Fruit fly (Drosophila melanogaster) whole organism, embryonic: ENCODE data around the gene Gycalpha99B.
A peak's percentile ranks its signal among the peaks of the same experiment; 100 is the strongest.

Experiments
- CG11504 ChIP-seq: fragments of 200-800 bp; sonication (Bioruptor generic); optimal IDR thresholded peaks from 3 replicates; lab custom pipeline; 2019; ENCODE audit warnings: missing biosample characterization, mild to moderate bottlenecking, missing genetic modification characterization, moderate library complexity
- CG12071 ChIP-seq: fragments of 200-800 bp; sonication (Bioruptor generic); optimal IDR thresholded peaks from 3 replicates; lab custom pipeline; 2018; ENCODE audit warnings: missing biosample characterization, mild to moderate bottlenecking, missing genetic modification characterization
- CG12769 ChIP-seq: fragments of 200-800 bp; sonication (Bioruptor generic); optimal IDR thresholded peaks from 2 replicates; lab custom pipeline; 2019; ENCODE audit warnings: missing biosample characterization, mild to moderate bottlenecking, missing genetic modification characterization, moderate library complexity
- CG1603 ChIP-seq: fragments of 200-800 bp; sonication (Bioruptor generic); optimal IDR thresholded peaks from 2 replicates; lab custom pipeline; 2019; ENCODE audit warnings: missing biosample characterization, mild to moderate bottlenecking, missing genetic modification characterization, moderate library complexity
- CG2712 ChIP-seq: fragments of 200-800 bp; optimal IDR thresholded peaks from 3 replicates; lab custom pipeline; 2019; ENCODE audit warnings: missing biosample characterization, mild to moderate bottlenecking, missing genetic modification characterization, moderate library complexity
- CG34422 ChIP-seq: fragments of 200-800 bp; sonication (Bioruptor generic); IDR thresholded peaks from 3 replicates; pipeline ENCODE4 v1.3.6; 2022; ENCODE audit warnings: missing biosample characterization, missing genetic modification characterization
- CG4404 ChIP-seq: fragments of 200-800 bp; sonication (Bioruptor generic); IDR thresholded peaks from 2 replicates; pipeline ENCODE4 v1.3.6; 2022; ENCODE audit warnings: missing biosample characterization, missing genetic modification characterization
- CG4617 ChIP-seq: fragments of 200-800 bp; sonication (Bioruptor generic); optimal IDR thresholded peaks from 3 replicates; lab custom pipeline; 2016; ENCODE audit warnings: missing biosample characterization, missing genetic modification characterization, borderline replicate concordance
- CG5953 ChIP-seq: fragments of 200-800 bp; sonication (Bioruptor generic); IDR thresholded peaks from 2 replicates; pipeline ENCODE4 v1.3.6; 2022; ENCODE audit warnings: missing biosample characterization, missing genetic modification characterization
- CG6765 ChIP-seq: fragments of 200-800 bp; sonication (Bioruptor generic); optimal IDR thresholded peaks from 3 replicates; lab custom pipeline; 2017; ENCODE audit warnings: missing biosample characterization, mild to moderate bottlenecking, missing genetic modification characterization
- CG7372 ChIP-seq: fragments of 200-800 bp; sonication (Bioruptor generic); IDR thresholded peaks from 2 replicates; pipeline ENCODE4 v1.3.6; 2022; ENCODE audit warnings: missing biosample characterization, missing genetic modification characterization
- CG8281 ChIP-seq: fragments of 200-800 bp; sonication (Bioruptor generic); optimal IDR thresholded peaks from 2 replicates; lab custom pipeline; 2018; ENCODE audit warnings: missing biosample characterization, mild to moderate bottlenecking, missing genetic modification characterization, moderate library complexity
- CG9727 ChIP-seq: fragments of 200-800 bp; sonication (Bioruptor generic); optimal IDR thresholded peaks from 3 replicates; lab custom pipeline; 2017; ENCODE audit warnings: missing biosample characterization, mild to moderate bottlenecking, missing genetic modification characterization
- CTCF ChIP-seq: fragments of 200-800 bp; sonication (Bioruptor generic); optimal IDR thresholded peaks from 2 replicates; lab custom pipeline; 2017; ENCODE audit warnings: missing biosample characterization, mild to moderate bottlenecking, missing genetic modification characterization, moderate library complexity
- Chrac-16 ChIP-seq: fragments of 200-800 bp; sonication (Bioruptor generic); optimal IDR thresholded peaks from 3 replicates; lab custom pipeline; 2016; ENCODE audit warnings: missing biosample characterization, missing genetic modification characterization
- Dfd ChIP-seq, 2 experiments: fragments of >200 bp; optimal IDR thresholded peaks; 2 replicates each; lab custom pipeline; 2017; ENCODE audit warnings: missing biosample characterization in 2 of 2, missing genetic modification characterization in 2 of 2
- Dip2 ChIP-seq: fragments of 200-800 bp; sonication (Bioruptor generic); IDR thresholded peaks from 2 replicates; pipeline ENCODE4 v1.3.6; 2022; ENCODE audit warnings: missing biosample characterization, missing genetic modification characterization
- HLH3B ChIP-seq: fragments of 200-800 bp; sonication (Bioruptor generic); IDR thresholded peaks from 2 replicates; pipeline ENCODE4 v1.3.6; 2022; ENCODE audit warnings: missing biosample characterization, missing genetic modification characterization
- Hr51 ChIP-seq, 2 experiments: fragments of 200-800 bp; sonication (Bioruptor generic); optimal IDR thresholded peaks; 2 replicates in 1 of 2; 3 replicates in 1 of 2; lab custom pipeline; 2016 to 2018; ENCODE audit warnings: missing biosample characterization in 2 of 2, missing genetic modification characterization in 2 of 2, mild to moderate bottlenecking in 1 of 2, moderate library complexity in 1 of 2
- Max ChIP-seq: fragments of 200-800 bp; sonication (Bioruptor generic); optimal IDR thresholded peaks from 2 replicates; lab custom pipeline; 2016; ENCODE audit warnings: missing biosample characterization, mild to moderate bottlenecking, missing genetic modification characterization
- NK7.1 ChIP-seq: fragments of 200-800 bp; sonication (Bioruptor generic); optimal IDR thresholded peaks from 3 replicates; lab custom pipeline; 2016; ENCODE audit warnings: missing biosample characterization, missing genetic modification characterization
- Neu2 ChIP-seq: fragments of 200-800 bp; sonication (Bioruptor generic); optimal IDR thresholded peaks from 3 replicates; lab custom pipeline; 2016; ENCODE audit warnings: missing biosample characterization, missing genetic modification characterization, borderline replicate concordance
- Nf-YB ChIP-seq: fragments of 200-800 bp; sonication (Bioruptor generic); optimal IDR thresholded peaks from 3 replicates; lab custom pipeline; 2019; ENCODE audit warnings: missing biosample characterization, mild to moderate bottlenecking, missing genetic modification characterization, moderate library complexity
- Scr ChIP-seq: fragments of 200-800 bp; sonication (Bioruptor generic); IDR thresholded peaks from 2 replicates; pipeline ENCODE4 v1.3.6; 2022; ENCODE audit warnings: missing biosample characterization, missing genetic modification characterization; ENCODE audit not compliant: partially characterized antibody
- Xbp1 ChIP-seq: fragments of 200-800 bp; sonication (Bioruptor generic); optimal IDR thresholded peaks from 3 replicates; lab custom pipeline; 2016; ENCODE audit warnings: missing biosample characterization, mild to moderate bottlenecking, missing genetic modification characterization
- al ChIP-seq: fragments of 200-800 bp; sonication (Bioruptor generic); IDR thresholded peaks from 2 replicates; pipeline ENCODE4 v1.3.6; 2022; ENCODE audit warnings: missing biosample characterization, missing genetic modification characterization
- az2 ChIP-seq: fragments of 200-800 bp; sonication (Bioruptor generic); optimal IDR thresholded peaks from 3 replicates; lab custom pipeline; 2016; ENCODE audit warnings: missing biosample characterization, missing genetic modification characterization
- br ChIP-seq: fragments of >200 bp; optimal IDR thresholded peaks from 2 replicates; lab custom pipeline; 2017
- btn ChIP-seq: fragments of 200-800 bp; sonication (Bioruptor generic); optimal IDR thresholded peaks from 2 replicates; lab custom pipeline; 2016; ENCODE audit warnings: missing biosample characterization, missing genetic modification characterization
- cad ChIP-seq: fragments of >200 bp; optimal IDR thresholded peaks from 2 replicates; lab custom pipeline; 2017; ENCODE audit warnings: missing biosample characterization, missing genetic modification characterization
- chinmo ChIP-seq: fragments of 200-800 bp; sonication (Bioruptor generic); IDR thresholded peaks from 4 replicates; pipeline ENCODE4 v1.3.6; 2022; ENCODE audit warnings: missing biosample characterization, missing genetic modification characterization; ENCODE audit not compliant: partially characterized antibody
- dm ChIP-seq: fragments of 200-800 bp; sonication (Bioruptor generic); optimal IDR thresholded peaks from 3 replicates; lab custom pipeline; 2016; ENCODE audit warnings: missing biosample characterization, missing genetic modification characterization
- dpn ChIP-seq, 2 experiments: fragments of 200-800 bp; sonication (Bioruptor generic); optimal IDR thresholded peaks; 3 replicates each; lab custom pipeline; 2016; ENCODE audit warnings: missing biosample characterization in 2 of 2, missing genetic modification characterization in 2 of 2
- fd102C ChIP-seq: fragments of 200-800 bp; sonication (Bioruptor generic); optimal IDR thresholded peaks from 2 replicates; lab custom pipeline; 2018; ENCODE audit warnings: missing biosample characterization, mild to moderate bottlenecking, missing genetic modification characterization, moderate library complexity
- fd3F ChIP-seq: fragments of 200-800 bp; sonication (Bioruptor generic); optimal IDR thresholded peaks from 2 replicates; lab custom pipeline; 2018; ENCODE audit warnings: missing biosample characterization, mild to moderate bottlenecking, missing genetic modification characterization, moderate library complexity
- gcm ChIP-seq: fragments of 200-800 bp; sonication (Bioruptor generic); optimal IDR thresholded peaks from 2 replicates; lab custom pipeline; 2019; ENCODE audit warnings: missing biosample characterization, mild to moderate bottlenecking, missing genetic modification characterization, moderate library complexity
- jigr1 ChIP-seq: fragments of 200-800 bp; sonication (Bioruptor generic); IDR thresholded peaks from 3 replicates; pipeline ENCODE4 v1.3.6; 2022; ENCODE audit warnings: missing biosample characterization, missing genetic modification characterization
- jing ChIP-seq: fragments of 200-800 bp; sonication (Bioruptor generic); optimal IDR thresholded peaks from 2 replicates; lab custom pipeline; 2018; ENCODE audit warnings: missing biosample characterization, mild to moderate bottlenecking, missing genetic modification characterization
- kay ChIP-seq: fragments of 200-800 bp; sonication (Bioruptor generic); optimal IDR thresholded peaks from 2 replicates; lab custom pipeline; 2016; ENCODE audit warnings: missing biosample characterization, missing genetic modification characterization
- lov ChIP-seq, 2 experiments: fragments of 200-800 bp in 1 of 2; fragments of >200 bp in 1 of 2; sonication (Bioruptor generic) in 1 of 2; IDR thresholded peaks in 1 of 2; optimal IDR thresholded peaks in 1 of 2; 2 replicates in 1 of 2; 3 replicates in 1 of 2; pipeline versions ENCODE4 v1.3.6 to Lab custom; 2017 to 2022; ENCODE audit warnings: missing biosample characterization in 1 of 2, missing genetic modification characterization in 1 of 2
- prd ChIP-seq, 3 experiments: fragments of >200 bp in 2 of 3; fragments of 200-800 bp in 1 of 3; sonication (Bioruptor generic) in 1 of 3; optimal IDR thresholded peaks in 2 of 3; IDR thresholded peaks in 1 of 3; 2 replicates in 2 of 3; 3 replicates in 1 of 3; pipeline versions ENCODE4 v1.3.6 to Lab custom; 2017 to 2022; ENCODE audit warnings: missing biosample characterization in 1 of 3, missing genetic modification characterization in 1 of 3
- pzg ChIP-seq: fragments of 200-800 bp; sonication (Bioruptor generic); optimal IDR thresholded peaks from 3 replicates; lab custom pipeline; 2018; ENCODE audit warnings: missing biosample characterization, mild to moderate bottlenecking, missing genetic modification characterization, moderate library complexity
- sima ChIP-seq: fragments of 200-800 bp; sonication (Bioruptor generic); optimal IDR thresholded peaks from 2 replicates; lab custom pipeline; 2016; ENCODE audit warnings: missing biosample characterization, missing genetic modification characterization
- ssp ChIP-seq: fragments of 200-800 bp; sonication (Bioruptor generic); IDR thresholded peaks from 2 replicates; pipeline ENCODE4 v1.3.6; 2022; ENCODE audit warnings: missing biosample characterization, missing genetic modification characterization
- sug ChIP-seq: fragments of 200-800 bp; optimal IDR thresholded peaks from 2 replicates; lab custom pipeline; 2019; ENCODE audit warnings: missing biosample characterization, mild to moderate bottlenecking, missing genetic modification characterization, moderate library complexity
- trem ChIP-seq: fragments of 200-800 bp; optimal IDR thresholded peaks from 3 replicates; lab custom pipeline; 2019; ENCODE audit warnings: missing biosample characterization, mild to moderate bottlenecking, missing genetic modification characterization, moderate library complexity
- unpg ChIP-seq: fragments of 200-800 bp; sonication (Bioruptor generic); optimal IDR thresholded peaks from 3 replicates; lab custom pipeline; 2018; ENCODE audit warnings: missing biosample characterization, mild to moderate bottlenecking, missing genetic modification characterization, moderate library complexity

Gene Gycalpha99B

DNA sequence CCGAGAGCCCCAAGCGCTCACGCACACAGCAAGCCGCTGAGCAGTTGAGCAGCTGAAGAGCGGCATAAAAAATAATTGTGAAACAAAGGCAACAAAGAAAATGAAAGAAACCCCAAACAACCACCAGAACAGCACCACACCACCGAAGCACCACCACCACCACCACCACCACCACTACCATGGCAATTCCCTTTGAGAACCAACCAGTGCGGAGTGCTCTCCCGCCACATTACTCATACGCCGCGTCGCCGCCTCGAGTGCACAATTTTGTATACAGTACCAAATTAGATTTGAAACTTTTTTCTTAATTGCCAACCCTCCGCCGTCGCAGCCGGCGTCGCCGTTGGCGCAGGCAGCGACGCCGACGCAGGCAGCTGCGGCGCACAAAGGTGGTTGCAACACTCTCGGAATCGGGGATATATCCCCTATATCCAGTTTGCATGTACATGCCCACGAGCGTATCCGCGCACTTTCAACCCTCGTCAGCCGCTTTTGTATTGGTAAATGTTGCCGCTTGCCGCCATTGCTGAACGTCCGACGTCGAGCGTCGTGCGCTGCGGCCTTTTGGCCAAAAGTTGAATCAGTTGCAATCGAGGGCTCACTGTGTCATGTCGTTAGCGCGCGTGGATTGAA, 9.8 kb downstream of the Gycalpha99B start, which contains the start of gene dmrt99B (continued):
- TF ChIP-seq Nf-YB (GFP tag; lab: Kevin White, UChicago) (peak; percentile 96), trem (no peak), Dip2 (GFP tag; lab: Robert Waterston, UW) (no peak)

- TF ChIP-seq CG12769 = no peak
- no peak for TF ChIP-seq Dfd (GFP tag; optimal IDR thresholded peaks at IDR 0.05; lab: Kevin White, UChicago)
- no peak for TF ChIP-seq Hr51 (GFP tag; optimal IDR thresholded peaks at IDR 0.05; lab: Kevin White, UChicago)
- no peak for TF ChIP-seq lov (optimal IDR thresholded peaks at IDR 0.05; lab: Kevin White, UChicago)
- no peak for TF ChIP-seq lov (GFP tag; IDR thresholded peaks at IDR 0.05; lab: Robert Waterston, UW)
- no peak for TF ChIP-seq az2
- no peak for TF ChIP-seq HLH3B
- TF ChIP-seq CG6765 (GFP tag; lab: Kevin White, UChicago) = no peak
- TF ChIP-seq al = no peak
- TF ChIP-seq CG4617 = no peak
- no peak for TF ChIP-seq jigr1 (GFP tag; lab: Robert Waterston, UW)
- no peak for TF ChIP-seq dm (GFP tag; lab: Kevin White, UChicago)
- TF ChIP-seq pzg (GFP tag; lab: Kevin White, UChicago) = no peak
- TF ChIP-seq jing (GFP tag; lab: Kevin White, UChicago) = no peak
Observed at dm6 chr3R:29695744-29696143, 13.4 kb downstream of the Gycalpha99B start.

DNA sequence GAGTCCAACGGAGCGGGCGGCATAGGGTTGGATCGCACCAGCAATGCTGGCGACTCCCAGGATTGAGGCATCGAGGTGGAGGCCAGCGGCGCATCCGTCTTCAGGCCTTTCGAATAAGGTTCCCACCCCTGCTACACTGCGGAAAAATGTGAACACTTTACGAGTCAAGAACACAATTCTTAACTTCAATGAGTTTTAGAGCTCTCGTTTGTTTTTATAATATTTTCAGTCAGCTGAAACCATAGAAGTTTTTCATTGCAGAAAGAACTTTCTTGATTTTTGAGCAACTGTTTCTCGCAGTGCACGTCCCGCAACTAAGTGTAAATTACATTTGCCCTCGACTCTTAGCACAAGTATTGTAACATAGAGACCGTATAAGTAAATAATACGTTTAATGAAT, 14.1 kb downstream of the Gycalpha99B start:
- TF ChIP-seq CG12071 (no peak), Scr (GFP tag; lab: Robert Waterston, UW) (no peak), Chrac-16 (peak; percentile 34), sima (GFP tag; lab: Kevin White, UChicago) (no peak), unpg (peak; percentile 22), cad (GFP tag; lab: Kevin White, UChicago) (no peak), sug (no peak), CTCF (GFP tag; lab: Kevin White, UChicago) (no peak), CG4404 (GFP tag; lab: Robert Waterston, UW) (peak; percentile 67), prd (optimal IDR thresholded peaks at IDR 0.05; lab: Kevin White, UChicago) (no peak), prd (GFP tag; IDR thresholded peaks at IDR 0.05; lab: Robert Waterston, UW) (peak; percentile 79), CG8281 (tag; lab: Kevin White, UChicago) (no peak), ssp (GFP tag; lab: Robert Waterston, UW) (0 out of 2 replicates have a peak, but pooled peaks have one; percentile 14), kay (GFP tag; lab: Kevin White, UChicago) (no peak), Neu2 (GFP tag; lab: Kevin White, UChicago) (no peak), CG2712 (tag; lab: Kevin White, UChicago) (peak; percentile 55), chinmo (GFP tag; lab: Robert Waterston, UW) (no peak), fd3F (GFP tag; lab: Kevin White, UChicago) (no peak), CG11504 (tag; lab: Kevin White, UChicago) (peak; percentile 17), NK7.1 (GFP tag; lab: Kevin White, UChicago) (no peak), CG5953 (GFP tag; lab: Robert Waterston, UW) (no peak), Max (no peak), CG7372 (GFP tag; lab: Robert Waterston, UW) (no peak), Xbp1 (peak; percentile 23), CG1603 (tag; lab: Kevin White, UChicago) (peak; percentile 63), dpn (GFP tag; optimal IDR thresholded peaks at IDR 0.05; lab: Kevin White, UChicago) (no peak), gcm (no peak), fd102C (GFP tag; lab: Kevin White, UChicago) (peak; percentile 28), btn (GFP tag; lab: Kevin White, UChicago) (no peak), CG9727 (peak; percentile 59), br (lab: Kevin White, UChicago) (no peak), CG34422 (GFP tag; lab: Robert Waterston, UW) (0 out of 3 replicates have a peak, but pooled peaks have one; percentile 11), lov (optimal IDR thresholded peaks at IDR 0.05; lab: Kevin White, UChicago) (no peak), lov (GFP tag; IDR thresholded peaks at IDR 0.05; lab: Robert Waterston, UW) (no peak)
